Worm (Caenorhabditis elegans) whole organism, late embryonic: ENCODE measurements around the gene msp-51.

Experiments
- ceh-30 ChIP-seq: fragments of 150-350 bp; optimal IDR thresholded peaks from 2 replicates; lab custom pipeline; 2014; ENCODE audit warnings: missing biosample characterization, missing genetic modification characterization
- fkh-10 ChIP-seq: fragments of 150-350 bp; optimal IDR thresholded peaks from 2 replicates; lab custom pipeline; 2014; ENCODE audit warnings: missing biosample characterization, missing genetic modification reagents, missing genetic modification characterization
- lin-11 ChIP-seq: fragments of 200-800 bp; sonication (Bioruptor generic); optimal IDR thresholded peaks from 2 replicates; lab custom pipeline; 2018; ENCODE audit warnings: mild to moderate bottlenecking, missing genetic modification characterization, missing compliant biosample characterization
- npax-4 ChIP-seq: sonication (generic microtip); optimal IDR thresholded peaks from 2 replicates; lab custom pipeline; 2016; ENCODE audit warnings: missing genetic modification characterization, missing compliant biosample characterization
- unc-3 ChIP-seq, 2 experiments: fragments of 200-800 bp in 1 of 2; sonication (Bioruptor generic) in 1 of 2; sonication (generic microtip) in 1 of 2; conservative IDR thresholded peaks in 1 of 2; optimal IDR thresholded peaks in 1 of 2; 2 replicates each; pipeline versions ENCODE4 v1.3.6 to Lab custom; 2016 to 2022; ENCODE audit warnings: missing compliant biosample characterization in 2 of 2, missing genetic modification characterization in 2 of 2, missing genetic modification reagents in 1 of 2

DNA sequence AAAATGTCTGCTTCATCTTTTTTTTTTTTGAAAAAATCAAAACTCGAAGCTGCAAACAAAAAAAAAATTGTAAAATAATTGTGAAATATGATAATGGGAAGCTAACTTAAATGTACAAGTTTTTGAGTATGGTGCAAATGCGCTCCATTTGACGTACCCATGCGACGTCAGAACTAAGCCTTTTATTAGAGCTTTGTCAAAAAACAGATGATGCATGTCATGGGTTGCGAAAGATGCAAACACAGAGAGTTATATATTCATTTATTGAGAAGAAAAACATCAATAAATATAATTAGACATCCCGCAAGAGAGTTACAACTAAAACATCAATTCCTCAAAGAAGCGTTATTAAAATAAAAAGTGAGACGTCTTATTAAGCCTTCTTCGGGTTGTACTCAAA lies 673 bp downstream of the msp-51 start:
- TF ChIP-seq ceh-30 (no peak), unc-3 (GFP tag; conservative IDR thresholded peaks at IDR 0.05; lab: Robert Waterston, UW) (no peak), unc-3 (tag; optimal IDR thresholded peaks at IDR 0.05; lab: Kevin White, UChicago) (no peak), fkh-10 (GFP tag; lab: Kevin White, UChicago) (no peak), lin-11 (tag; lab: Kevin White, UChicago) (no peak), npax-4 (tag; lab: Kevin White, UChicago) (no peak)
